Worm (Caenorhabditis elegans): ENCODE measurements around the gene srh-85.

Gene srh-85

ce11 chrV:2943859-2944258 lies 43.4 kb downstream of the srh-85 start, which contains the start of gene srw-137:
Gene srw-137, minus strand, starts transcription at chrV:2943959.
- TF ChIP-seq sup-37 (GFP tag; optimal IDR thresholded peaks at IDR 0.05) (no peak), lin-14 (GFP tag; optimal IDR thresholded peaks at IDR 0.05) (no peak), ztf-4 (tag; optimal IDR thresholded peaks at IDR 0.05) (no peak), nhr-85 (tag) (no peak), fos-1 (tag; optimal IDR thresholded peaks at IDR 0.05) (no peak), lin-35 (GFP tag; optimal IDR thresholded peaks at IDR 0.05) (no peak), mdl-1 (tag; optimal IDR thresholded peaks at IDR 0.05) (no peak), unc-62 (GFP tag; optimal IDR thresholded peaks at IDR 0.05) (no peak), C34B4.2 (tag; optimal IDR thresholded peaks at IDR 0.05) (no peak), vab-15 (tag; optimal IDR thresholded peaks at IDR 0.05) (no peak)

- TF ChIP-seq ceh-90 (tag; optimal IDR thresholded peaks at IDR 0.05): no peak
- TF ChIP-seq unc-62 (GFP tag; optimal IDR thresholded peaks at IDR 0.05): no peak
- no peak for TF ChIP-seq Y116A8C.19 (tag; optimal IDR thresholded peaks at IDR 0.05; ENCODE audit: borderline replicate concordance)
- no peak for TF ChIP-seq tlp-1 (tag; optimal IDR thresholded peaks at IDR 0.05)
- TF ChIP-seq ceh-8 (GFP tag; optimal IDR thresholded peaks at IDR 0.05): no peak
- TF ChIP-seq mef-2 (tag; optimal IDR thresholded peaks at IDR 0.05): no peak
- no peak for TF ChIP-seq ceh-88 (GFP tag; IDR thresholded peaks at IDR 0.05)
- TF ChIP-seq egl-13 (tag; optimal IDR thresholded peaks at IDR 0.05): no peak
- no peak for TF ChIP-seq zip-4 (GFP tag; optimal IDR thresholded peaks at IDR 0.05)
- TF ChIP-seq lin-14 (GFP tag; optimal IDR thresholded peaks at IDR 0.05): no peak
- no peak for TF ChIP-seq efl-1 (optimal IDR thresholded peaks at IDR 0.05)
- TF ChIP-seq efl-1 (GFP tag; optimal IDR thresholded peaks at IDR 0.05 in 1 of 2): no peak
- TF ChIP-seq efl-3 (GFP tag; optimal IDR thresholded peaks at IDR 0.05): no peak
- no peak for TF ChIP-seq swsn-7 (tag; optimal IDR thresholded peaks at IDR 0.05)
- TF ChIP-seq lin-39 (tag; optimal IDR thresholded peaks at IDR 0.05): no peak
- TF ChIP-seq aha-1 (tag; optimal IDR thresholded peaks at IDR 0.05): no peak
- TF ChIP-seq nhr-12 (tag; optimal IDR thresholded peaks at IDR 0.05): no peak
Measured at ce11 chrV:2942247-2942646, 45.1 kb downstream of the srh-85 start.

- TF ChIP-seq efl-1 (optimal IDR thresholded peaks at IDR 0.05): no peak
- peak in 1 of 2 experiments; percentile 23 for TF ChIP-seq efl-1 (GFP tag; optimal IDR thresholded peaks at IDR 0.05 in 1 of 2)
- no peak for TF ChIP-seq vab-15 (tag; optimal IDR thresholded peaks at IDR 0.05)
Measured at ce11 chrV:2941405-2941804, 45.9 kb downstream of the srh-85 start, which contains the start of gene srw-143. Gene srw-143, minus strand, starts transcription at chrV:2941505.

- TF ChIP-seq unc-86 (tag; optimal IDR thresholded peaks at IDR 0.05): no peak
- TF ChIP-seq Y116A8C.19 (tag; optimal IDR thresholded peaks at IDR 0.05; ENCODE audit: borderline replicate concordance): no peak
- no peak for TF ChIP-seq isw-1 (GFP tag; IDR thresholded peaks at IDR 0.05)
- no peak for TF ChIP-seq jun-1 (tag; optimal IDR thresholded peaks at IDR 0.05)
- no peak for TF ChIP-seq snpc-4 (tag; optimal IDR thresholded peaks at IDR 0.05)
- TF ChIP-seq ets-5 (GFP tag; IDR thresholded peaks at IDR 0.05): no peak
- TF ChIP-seq dsc-1 (tag; optimal IDR thresholded peaks at IDR 0.05): no peak
- TF ChIP-seq unc-30 (tag; optimal IDR thresholded peaks at IDR 0.05): no peak
- TF ChIP-seq aha-1 (tag; optimal IDR thresholded peaks at IDR 0.05): no peak
- TF ChIP-seq tlp-1 (tag; optimal IDR thresholded peaks at IDR 0.05): no peak
- TF ChIP-seq efl-3 (GFP tag; optimal IDR thresholded peaks at IDR 0.05): no peak
- TF ChIP-seq unc-62 (GFP tag; optimal IDR thresholded peaks at IDR 0.05): no peak
- no peak for TF ChIP-seq sox-4 (tag; optimal IDR thresholded peaks at IDR 0.05)
- no peak for TF ChIP-seq unc-130 (tag; optimal IDR thresholded peaks at IDR 0.05)
- TF ChIP-seq swsn-7 (tag; optimal IDR thresholded peaks at IDR 0.05): no peak
- no peak for TF ChIP-seq C16A3.4 (tag; optimal IDR thresholded peaks at IDR 0.05)
Measured at ce11 chrV:2938497-2938896, 48.8 kb downstream of the srh-85 start, which contains the start of gene srw-141. Gene srw-141, minus strand, starts transcription at chrV:2938597.
